Fruit fly (Drosophila melanogaster) Kc167 (cell line): ENCODE results near the gene Cbl.

Experiments used
- Myc ChIP-seq: fragments of >200 bp; optimal IDR thresholded peaks from 2 replicates; lab custom pipeline; 2017; ENCODE audit warnings: missing external identifiers
- Sin3A ChIP-seq: fragments of >200 bp; optimal IDR thresholded peaks from 2 replicates; lab custom pipeline; 2018; ENCODE audit warnings: missing external identifiers
- h ChIP-seq: fragments of >200 bp; optimal IDR thresholded peaks from 3 replicates; lab custom pipeline; 2018; ENCODE audit warnings: missing external identifiers
- insv ChIP-seq: fragments of >200 bp; optimal IDR thresholded peaks from 3 replicates; lab custom pipeline; 2018; ENCODE audit warnings: missing external identifiers
- psq ChIP-seq: fragments of >200 bp; optimal IDR thresholded peaks from 2 replicates; lab custom pipeline; 2017; ENCODE audit warnings: missing external identifiers
- ttk ChIP-seq: sonication (Bioruptor generic); optimal IDR thresholded peaks from 2 replicates; lab custom pipeline; 2017; ENCODE audit warnings: missing external identifiers

Gene Cbl

DNA sequence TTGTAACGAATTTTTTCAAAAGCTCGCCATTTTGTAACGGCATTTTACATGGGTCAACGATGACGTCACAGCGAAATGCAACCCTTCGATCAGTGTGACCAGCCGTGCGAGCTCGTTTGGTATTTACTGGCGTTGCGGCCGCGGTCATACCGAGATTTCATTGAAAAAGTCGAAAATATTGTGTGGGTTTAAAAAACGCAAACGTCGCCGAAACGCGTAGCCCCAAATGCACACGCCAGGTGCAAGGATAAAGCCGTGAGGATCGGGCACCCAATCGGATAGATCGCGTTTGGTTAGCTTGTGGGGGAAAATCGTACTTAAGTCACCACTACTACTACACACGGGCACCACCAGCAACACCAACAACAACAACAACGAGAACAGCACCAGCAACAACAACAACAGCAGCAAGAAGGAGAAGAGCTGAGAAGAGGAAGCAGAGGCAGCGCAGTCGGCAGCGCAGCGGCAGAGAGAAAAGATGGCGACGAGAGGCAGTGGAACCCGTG is at the start of gene Cbl:
TSS of gene Cbl (plus strand) at position 124 of the 506 bp plus-strand sequence.
- TF ChIP-seq ttk (lab: Kevin White, UChicago), result no peak
- no peak for TF ChIP-seq insv (lab: Kevin White, UChicago)
- no peak for TF ChIP-seq h
- no peak for TF ChIP-seq Myc
- TF ChIP-seq Sin3A (lab: Kevin White, UChicago), result no peak
- no peak for TF ChIP-seq psq (lab: Kevin White, UChicago)

DNA sequence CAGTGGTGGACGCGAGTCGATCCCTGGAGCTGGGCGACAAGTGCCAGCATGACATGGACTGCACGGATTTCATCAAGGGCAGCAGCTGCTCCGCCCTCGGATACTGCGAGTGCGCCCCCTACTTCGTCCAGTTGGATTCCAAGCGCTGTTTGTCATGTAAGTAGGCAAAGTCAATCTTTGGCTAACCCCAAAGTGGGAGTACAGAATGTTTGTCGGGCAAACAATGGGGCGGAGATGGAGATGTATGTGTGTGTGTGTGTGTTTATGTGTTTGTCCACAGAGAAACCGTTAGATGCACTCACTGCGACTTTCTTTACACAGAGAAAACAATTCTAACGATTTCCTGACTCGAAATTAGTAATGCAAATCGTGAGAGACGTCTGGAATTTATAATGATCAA is 45.6 kb upstream of the Cbl start:
- TF ChIP-seq Sin3A (lab: Kevin White, UChicago) (no peak), ttk (lab: Kevin White, UChicago) (no peak), insv (lab: Kevin White, UChicago) (no peak), Myc (no peak), psq (lab: Kevin White, UChicago) (no peak), h (no peak)

DNA sequence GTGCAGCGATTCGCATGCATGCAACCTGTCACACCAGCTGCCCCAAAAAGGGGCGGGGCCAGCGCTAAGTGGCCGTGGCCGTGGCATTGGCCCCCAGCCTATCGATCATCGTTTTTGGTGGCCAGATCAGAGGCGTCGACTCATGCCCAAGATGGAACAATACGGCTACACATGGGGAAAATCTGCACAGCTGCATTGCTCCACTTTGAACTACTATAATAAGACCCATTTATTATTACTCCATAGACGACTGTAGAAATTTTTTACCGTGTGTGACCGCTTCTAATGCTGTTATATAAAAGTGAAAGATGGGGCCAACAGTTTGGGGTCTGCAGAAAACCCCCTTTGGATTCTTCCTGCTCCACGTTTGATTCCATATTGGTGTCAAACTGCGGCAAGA is 40.8 kb upstream of the Cbl start:
- TF ChIP-seq Sin3A (lab: Kevin White, UChicago) (no peak), ttk (lab: Kevin White, UChicago) (no peak), insv (lab: Kevin White, UChicago) (no peak), h (no peak), Myc (no peak), psq (lab: Kevin White, UChicago) (no peak)

DNA sequence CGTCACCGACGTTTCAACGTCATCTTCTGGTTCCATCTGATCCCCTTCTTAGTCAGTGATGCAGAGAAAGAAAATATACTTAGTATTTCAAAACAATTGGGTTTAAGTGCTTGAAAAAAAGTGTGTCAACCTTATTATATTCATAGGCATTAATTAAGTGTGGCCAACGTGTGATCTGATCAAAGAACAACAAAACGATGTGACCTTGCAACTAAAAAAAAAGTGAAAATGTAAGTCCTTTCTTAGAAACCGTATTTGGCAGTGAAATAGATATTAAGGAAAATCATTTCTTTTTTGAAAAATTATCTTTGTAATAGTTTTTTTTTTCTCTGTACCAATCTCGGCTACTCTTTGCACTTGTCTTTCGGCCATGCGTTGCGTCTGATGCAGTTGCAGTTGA is 39.7 kb upstream of the Cbl start:
- TF ChIP-seq insv (lab: Kevin White, UChicago) (no peak), psq (lab: Kevin White, UChicago) (no peak), h (no peak), Myc (no peak), Sin3A (lab: Kevin White, UChicago) (no peak), ttk (lab: Kevin White, UChicago) (no peak)

DNA sequence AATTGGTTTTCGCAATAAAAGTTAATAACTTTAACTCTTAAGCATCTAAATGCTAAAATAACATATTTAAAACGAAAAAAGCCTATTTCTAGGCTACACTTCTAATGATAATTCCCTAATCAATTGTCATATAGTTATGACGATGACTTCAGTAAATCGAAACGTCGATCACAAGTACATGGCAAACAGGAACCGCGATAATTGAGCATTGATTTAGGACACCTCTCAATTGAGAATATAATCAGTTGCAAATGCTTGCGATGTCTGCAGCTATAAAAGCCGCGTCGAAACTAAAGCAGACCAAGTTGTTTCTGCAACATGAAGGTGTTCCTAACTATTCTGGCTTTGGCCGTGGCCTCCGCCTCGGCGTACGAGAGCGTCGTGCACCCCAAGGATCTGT is 33.5 kb upstream of the Cbl start, which contains the start of gene Jon66Ci:
TSS of gene Jon66Ci (plus strand) at position 301 of the 400 bp plus-strand sequence.
- TF ChIP-seq insv (lab: Kevin White, UChicago) (no peak), Sin3A (lab: Kevin White, UChicago) (no peak), Myc (no peak), ttk (lab: Kevin White, UChicago) (no peak), psq (lab: Kevin White, UChicago) (no peak), h (no peak)

DNA sequence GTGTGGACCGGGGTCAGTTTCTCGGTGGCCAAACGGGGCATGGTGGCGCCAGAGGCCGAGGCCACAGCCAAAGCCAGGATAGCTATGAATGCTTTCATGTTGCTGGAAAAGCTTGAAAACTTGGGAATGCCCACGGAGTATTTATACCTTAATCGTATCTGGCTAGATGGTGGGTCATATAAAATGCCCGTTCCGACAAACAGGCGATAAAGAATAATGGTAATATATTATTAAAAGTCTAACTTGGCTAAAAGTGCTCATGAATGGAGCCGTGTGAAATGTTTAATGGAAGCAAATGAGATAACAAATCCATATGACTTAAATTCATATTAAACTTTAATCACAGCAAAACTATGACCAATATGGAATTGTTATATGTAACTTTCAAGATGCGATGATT is 31.2 kb upstream of the Cbl start, which contains the start of gene Jon66Cii:
TSS of gene Jon66Cii (minus strand) at position 101 of the 400 bp plus-strand sequence.
- TF ChIP-seq Myc, result no peak
- TF ChIP-seq h, result no peak
- no peak for TF ChIP-seq insv (lab: Kevin White, UChicago)
- TF ChIP-seq Sin3A (lab: Kevin White, UChicago), result no peak
- TF ChIP-seq psq (lab: Kevin White, UChicago), result no peak
- no peak for TF ChIP-seq ttk (lab: Kevin White, UChicago)

DNA sequence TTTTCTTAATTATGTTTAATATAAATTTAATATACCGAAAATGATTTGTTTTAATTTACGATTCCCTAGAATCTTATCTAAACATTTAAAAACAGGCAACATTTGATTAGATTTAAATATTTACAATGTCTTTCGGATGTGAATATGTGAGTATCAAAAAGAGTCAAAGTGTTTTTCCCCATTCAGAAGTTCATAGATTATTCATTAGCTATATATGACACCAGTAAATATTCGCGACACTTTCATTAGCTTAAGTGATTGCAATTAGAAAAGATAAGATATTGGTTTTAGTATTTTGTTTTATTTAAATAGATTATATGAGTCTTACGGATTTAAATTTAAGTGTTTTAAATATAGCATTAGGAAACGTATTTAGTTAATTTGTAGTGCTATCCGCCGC is 30.6 kb upstream of the Cbl start:
- no peak for TF ChIP-seq Myc
- no peak for TF ChIP-seq Sin3A (lab: Kevin White, UChicago)
- no peak for TF ChIP-seq h
- TF ChIP-seq psq (lab: Kevin White, UChicago), result no peak
- no peak for TF ChIP-seq ttk (lab: Kevin White, UChicago)
- TF ChIP-seq insv (lab: Kevin White, UChicago), result no peak

DNA sequence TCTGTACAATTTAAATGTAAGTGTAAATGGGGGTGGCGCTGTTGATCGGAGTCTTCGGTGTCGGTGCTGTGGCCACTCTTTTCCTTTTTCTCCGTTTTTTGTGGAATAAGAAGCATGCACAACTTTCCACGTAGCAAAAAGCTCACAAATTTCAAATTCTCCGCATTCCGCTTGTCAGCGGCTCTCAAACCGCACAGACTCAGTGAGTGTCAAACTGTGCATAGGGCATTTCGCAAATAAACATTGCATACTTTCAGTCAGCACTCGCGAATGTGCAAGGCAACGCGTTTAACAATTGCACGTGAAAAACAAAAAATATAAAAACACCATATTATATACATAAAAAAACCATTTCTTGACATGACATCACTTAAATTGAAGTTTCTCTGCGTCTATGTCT is 29.8 kb upstream of the Cbl start:
- no peak for TF ChIP-seq h
- no peak for TF ChIP-seq psq (lab: Kevin White, UChicago)
- TF ChIP-seq insv (lab: Kevin White, UChicago), result no peak
- TF ChIP-seq Myc, result no peak
- TF ChIP-seq ttk (lab: Kevin White, UChicago), result no peak
- no peak for TF ChIP-seq Sin3A (lab: Kevin White, UChicago)

DNA sequence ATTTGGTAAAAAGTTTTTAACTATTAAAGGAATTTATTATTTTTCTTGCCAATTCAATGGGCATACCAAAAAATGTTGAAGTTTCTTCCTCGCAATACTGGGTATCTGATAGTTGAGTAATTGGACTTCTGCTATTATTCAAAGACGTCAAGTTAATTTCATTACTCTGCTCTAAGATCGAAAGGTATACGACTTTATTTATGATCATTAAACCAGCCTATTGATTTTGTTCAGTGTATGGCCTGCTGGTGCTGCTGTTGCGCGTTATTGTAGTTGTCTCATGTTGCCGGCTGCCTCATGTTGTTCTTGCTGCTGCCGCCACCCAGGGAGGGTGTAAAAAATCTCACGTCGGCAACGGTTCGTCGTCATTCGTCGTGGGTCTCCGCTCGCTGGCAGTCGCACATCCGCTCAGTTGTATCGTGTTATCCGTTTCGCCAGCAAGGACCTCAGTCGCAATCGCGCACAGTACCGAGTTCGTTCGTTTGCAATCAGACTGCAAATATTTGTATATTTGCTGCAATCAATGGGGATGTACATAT is 29.1 kb upstream of the Cbl start, which contains the start of gene CG7120:
TSS of gene CG7120 (plus strand) at position 371 of the 539 bp plus-strand sequence.
- TF ChIP-seq psq (lab: Kevin White, UChicago) (no peak), Myc (no peak), Sin3A (lab: Kevin White, UChicago) (no peak), h (no peak), ttk (lab: Kevin White, UChicago) (no peak), insv (lab: Kevin White, UChicago) (no peak)

DNA sequence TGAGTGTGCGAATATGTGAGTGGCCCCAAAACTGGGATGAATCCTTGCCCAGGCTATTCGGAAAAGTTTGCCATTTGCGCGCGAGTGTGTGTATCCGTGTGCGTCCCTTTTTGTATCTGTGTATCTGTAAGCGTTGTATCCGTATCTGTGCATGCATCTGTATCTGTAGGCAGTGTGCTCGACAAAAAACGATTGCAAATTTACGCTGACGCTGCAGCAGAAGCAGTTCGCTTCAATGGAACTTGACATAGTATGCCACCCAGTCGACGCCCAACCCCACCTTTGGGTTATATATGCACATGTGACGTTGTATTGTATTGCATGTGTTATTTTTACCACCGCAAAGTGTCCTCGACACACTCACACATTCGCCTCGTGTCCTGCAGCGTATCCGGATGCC is 28.6 kb upstream of the Cbl start:
- TF ChIP-seq psq (lab: Kevin White, UChicago) (no peak), insv (lab: Kevin White, UChicago) (no peak), Myc (no peak), h (no peak), Sin3A (lab: Kevin White, UChicago) (no peak), ttk (lab: Kevin White, UChicago) (no peak)

DNA sequence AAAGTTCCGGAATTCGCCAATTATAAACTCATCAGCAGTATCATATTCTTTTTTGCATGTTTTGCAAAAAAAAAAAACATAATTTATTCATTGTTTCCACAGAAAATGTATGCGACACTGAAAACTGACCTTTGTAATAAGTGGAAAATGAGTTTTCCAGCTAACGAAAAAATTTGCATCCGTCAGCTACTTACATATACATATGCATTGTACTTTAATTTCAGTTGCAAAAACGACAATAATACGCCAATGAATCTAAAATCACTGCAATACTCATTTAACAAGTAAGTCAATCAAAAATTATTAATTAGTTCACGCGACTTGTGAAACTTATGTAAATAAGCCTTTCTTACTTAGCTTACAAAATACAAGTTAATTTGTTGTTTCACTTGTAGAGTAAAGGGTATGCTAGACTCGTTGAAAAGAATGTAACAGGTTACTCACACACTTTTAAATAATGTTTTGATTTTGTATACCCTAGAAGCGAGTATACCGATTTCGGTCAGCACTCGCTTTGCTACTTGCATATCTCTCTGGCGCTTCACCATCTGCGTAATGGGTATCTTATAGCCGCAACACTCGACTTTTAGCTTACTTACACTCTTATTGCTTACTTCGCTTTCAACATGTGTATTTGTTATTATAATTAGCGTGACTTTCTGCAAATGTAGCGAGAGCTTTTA is 25.9 kb upstream of the Cbl start:
- no peak for TF ChIP-seq h
- no peak for TF ChIP-seq psq (lab: Kevin White, UChicago)
- no peak for TF ChIP-seq insv (lab: Kevin White, UChicago)
- no peak for TF ChIP-seq Myc
- no peak for TF ChIP-seq Sin3A (lab: Kevin White, UChicago)
- TF ChIP-seq ttk (lab: Kevin White, UChicago), result no peak

DNA sequence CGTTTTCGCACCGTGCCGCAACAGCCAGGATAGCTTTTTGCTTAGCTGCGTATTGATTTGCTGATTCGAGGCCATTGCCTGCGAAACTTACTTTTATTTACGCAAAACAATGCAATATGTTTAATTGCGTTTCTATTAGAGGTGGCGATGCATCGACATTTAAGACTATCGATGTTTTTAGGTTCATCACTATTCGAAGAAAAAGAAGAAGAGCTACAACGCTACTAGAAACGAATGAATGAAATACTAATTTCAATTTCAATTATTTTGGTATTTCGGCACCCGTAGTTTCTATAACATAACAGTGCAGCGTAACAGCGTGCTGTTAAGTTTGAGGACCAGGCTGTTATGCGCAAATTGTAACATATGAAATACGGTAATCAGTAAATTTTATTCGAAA is 19.6 kb upstream of the Cbl start, which contains the start of the genes Tpt, mkg-p and CG13667:
TSS of gene Tpt (minus strand) at position 155 of the 400 bp plus-strand sequence.
TSS of gene mkg-p (minus strand) at position 155 of the 400 bp plus-strand sequence.
TSS of gene CG13667 (plus strand) at position 332 of the 400 bp plus-strand sequence.
- TF ChIP-seq insv (lab: Kevin White, UChicago), result no peak
- TF ChIP-seq ttk (lab: Kevin White, UChicago), result no peak
- TF ChIP-seq h, result no peak
- no peak for TF ChIP-seq Myc
- TF ChIP-seq Sin3A (lab: Kevin White, UChicago), result no peak
- no peak for TF ChIP-seq psq (lab: Kevin White, UChicago)
